Fruit fly (Drosophila melanogaster): ENCODE data around the gene Pcif1.

Pcif1 gene

DNA sequence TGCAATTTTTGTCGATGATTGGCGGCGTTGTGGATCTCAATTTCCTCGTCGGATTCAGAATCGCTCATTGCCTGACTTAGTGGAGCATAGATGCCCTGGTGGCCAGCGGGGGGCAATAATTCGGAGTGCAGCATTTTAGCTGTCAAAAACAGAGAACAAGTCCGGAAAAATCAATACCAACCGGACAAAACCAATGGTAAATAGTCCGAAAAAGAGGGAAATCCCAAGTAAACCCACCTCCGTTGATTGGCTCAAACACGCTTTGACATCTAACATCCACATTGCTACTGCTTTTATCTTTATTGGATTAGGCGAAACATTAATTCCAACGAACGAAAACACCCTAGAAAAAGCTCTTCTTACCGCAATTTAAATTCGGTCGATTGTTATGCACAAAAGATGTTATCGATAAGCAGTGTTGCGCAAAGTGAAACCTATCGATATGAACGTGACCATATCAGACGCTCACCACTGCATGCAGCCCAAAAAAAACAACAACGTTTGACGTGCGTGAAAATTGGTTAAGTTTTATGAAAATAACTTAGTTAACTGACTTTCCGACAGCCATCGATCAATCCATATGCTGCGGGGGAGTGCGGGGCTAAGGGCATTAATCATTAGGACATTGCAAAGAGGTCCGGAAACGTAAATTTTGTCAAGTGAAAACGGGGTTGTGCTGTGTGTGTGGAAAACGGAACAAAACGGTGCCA lies 29.8 kb upstream of the Pcif1 start, which contains the start of the genes CG3618 and Pka-R1:
Gene CG3618, minus strand, starts transcription at position 410 of the 710 bp plus-strand sequence.
Gene Pka-R1, plus strand, starts transcription at position 453 of the 710 bp plus-strand sequence.
- TF ChIP-seq CG12768 (GFP tag; optimal IDR thresholded peaks at IDR 0.05) (peak; percentile 11), CG5204 (GFP tag; optimal IDR thresholded peaks at IDR 0.05) (no peak), Mnt (GFP tag; optimal IDR thresholded peaks at IDR 0.05) (peak; percentile 49), Hr96 (GFP tag; optimal IDR thresholded peaks at IDR 0.05) (no peak), cnc (optimal IDR thresholded peaks at IDR 0.05) (no peak), kay (GFP tag; ENCODE audit: borderline replicate concordance) (no peak), Crg-1 (GFP tag; optimal IDR thresholded peaks at IDR 0.05) (no peak), CG14711 (tag; optimal IDR thresholded peaks at IDR 0.05) (peak; percentile 25), pad (GFP tag; optimal IDR thresholded peaks at IDR 0.05) (peak; percentile 56), CG7101 (tag; optimal IDR thresholded peaks at IDR 0.05) (peak; percentile 33), Clk (GFP tag; optimal IDR thresholded peaks at IDR 0.05) (no peak), bab1 (GFP tag; optimal IDR thresholded peaks at IDR 0.05) (peak; percentile 40), CG1620 (GFP tag; optimal IDR thresholded peaks at IDR 0.05) (no peak), CG11617 (GFP tag; optimal IDR thresholded peaks at IDR 0.05) (no peak), tj (GFP tag; optimal IDR thresholded peaks at IDR 0.05) (no peak), ovo (GFP tag; optimal IDR thresholded peaks at IDR 0.05) (no peak), CG7045 (GFP tag; optimal IDR thresholded peaks at IDR 0.05) (no peak), toe (GFP tag; optimal IDR thresholded peaks at IDR 0.05) (no peak), CG33017 (tag; optimal IDR thresholded peaks at IDR 0.05) (peak; percentile 17), cic (GFP tag; optimal IDR thresholded peaks at IDR 0.05) (peak; percentile 28)

DNA sequence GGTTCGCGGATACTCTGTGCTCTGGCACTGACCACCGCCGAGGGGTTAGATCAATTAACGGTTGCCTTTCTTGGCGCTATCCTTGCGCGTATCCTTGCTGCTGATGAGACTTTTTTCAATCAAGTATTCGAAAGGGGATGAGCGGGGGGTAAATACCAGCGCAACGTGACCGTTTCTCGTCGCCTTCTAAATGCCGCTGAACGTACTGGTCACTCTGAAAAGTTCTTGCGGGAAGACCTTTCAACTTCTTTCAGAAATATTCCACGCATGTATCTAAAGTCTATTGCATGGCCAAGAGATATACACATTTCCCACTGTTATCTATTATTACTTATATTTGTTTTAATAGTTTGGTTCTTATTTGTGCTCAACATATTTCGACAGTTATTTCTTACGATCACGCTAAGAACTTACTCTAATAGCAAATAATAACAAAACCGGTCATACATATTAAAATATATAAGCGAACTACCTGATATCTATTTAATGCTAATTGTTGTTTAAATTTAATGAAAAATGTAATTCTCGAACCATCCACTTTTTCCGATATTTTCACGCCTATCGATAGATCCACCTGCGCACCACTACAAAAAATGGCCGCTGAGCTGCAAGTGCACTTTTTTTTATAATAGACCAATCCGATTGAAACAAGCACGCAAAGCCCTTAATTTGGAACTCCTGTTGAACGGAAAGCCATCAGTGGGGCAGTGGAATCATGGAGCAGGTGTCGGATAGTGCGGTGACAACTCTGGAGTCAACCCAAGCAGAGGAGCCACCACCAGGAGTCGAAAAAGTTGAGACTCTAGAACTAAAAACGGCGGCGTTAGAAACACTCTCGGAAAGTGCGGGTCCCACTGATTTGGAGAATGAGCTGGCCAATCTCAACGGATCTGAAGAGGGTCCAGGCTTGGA lies 23.3 kb upstream of the Pcif1 start, which contains the start of the genes CG3634 and HIPP1:
Gene CG3634, minus strand, starts transcription at position 185 of the 912 bp plus-strand sequence.
Gene HIPP1, plus strand, starts transcription at position 582 of the 912 bp plus-strand sequence.
- TF ChIP-seq Hr96 (GFP tag; optimal IDR thresholded peaks at IDR 0.05): no peak
- TF ChIP-seq Crg-1 (GFP tag; optimal IDR thresholded peaks at IDR 0.05): no peak
- peak; percentile 6 for TF ChIP-seq Mnt (GFP tag; optimal IDR thresholded peaks at IDR 0.05)
- peak; percentile 16 for TF ChIP-seq CG11617 (GFP tag; optimal IDR thresholded peaks at IDR 0.05)
- TF ChIP-seq CG14711 (tag; optimal IDR thresholded peaks at IDR 0.05): peak; percentile 48
- TF ChIP-seq tj (GFP tag; optimal IDR thresholded peaks at IDR 0.05): peak; percentile 25

DNA sequence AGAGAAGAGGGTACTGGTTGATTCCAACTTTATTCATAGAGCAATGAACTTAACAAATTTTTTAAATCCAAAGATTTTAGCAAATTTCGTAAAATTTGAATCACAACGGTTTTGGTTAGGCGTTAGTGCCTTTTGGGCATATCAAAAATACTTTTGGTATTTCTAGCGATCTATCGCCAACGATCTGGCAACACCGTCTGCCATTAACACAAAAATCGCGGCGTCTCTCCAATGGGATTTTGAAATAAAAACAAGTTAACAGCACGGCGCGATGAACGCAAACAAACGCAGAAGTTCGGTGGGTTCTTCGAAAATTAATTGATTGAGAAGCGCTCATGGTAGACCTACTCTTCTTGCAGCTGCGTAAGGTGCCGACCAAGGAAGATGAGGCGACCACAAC lies 14.2 kb upstream of the Pcif1 start, which contains the start of gene Spc105R:
Gene Spc105R, plus strand, starts transcription at position 203 of the 400 bp plus-strand sequence.
- TF ChIP-seq CG14711 (tag; optimal IDR thresholded peaks at IDR 0.05): no peak
- TF ChIP-seq ovo (GFP tag; optimal IDR thresholded peaks at IDR 0.05): no peak
- TF ChIP-seq tj (GFP tag; optimal IDR thresholded peaks at IDR 0.05): peak; percentile 2
- TF ChIP-seq CG7101 (tag; optimal IDR thresholded peaks at IDR 0.05): no peak
- TF ChIP-seq bab1 (GFP tag; optimal IDR thresholded peaks at IDR 0.05): peak; percentile 23
- no peak for TF ChIP-seq CG12768 (GFP tag; optimal IDR thresholded peaks at IDR 0.05)

DNA sequence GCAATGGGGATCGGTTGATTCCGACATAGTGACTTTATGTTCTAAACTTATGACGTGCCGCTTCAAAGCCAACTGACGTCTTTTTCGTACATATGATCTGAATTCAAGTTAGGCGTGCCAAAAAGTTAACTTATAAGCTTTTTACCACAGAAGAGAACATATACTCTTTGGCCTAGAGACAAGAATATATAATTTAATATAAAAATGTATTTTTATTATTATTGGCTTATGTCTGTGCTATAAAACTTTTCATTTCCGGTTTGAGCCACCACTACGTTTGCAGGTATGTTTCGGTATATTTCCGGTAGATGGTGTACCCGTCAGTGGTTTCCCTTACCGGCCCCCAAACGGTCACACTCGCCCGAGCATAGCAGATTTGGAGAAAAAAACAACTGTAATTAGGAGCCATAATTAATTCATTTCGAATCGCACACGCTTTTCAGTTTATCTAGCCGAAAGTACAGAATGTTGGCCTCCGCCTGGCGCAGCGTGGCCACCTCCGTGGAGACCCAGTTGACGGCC lies 12.4 kb upstream of the Pcif1 start, which contains the start of the genes CG3698 and tzn:
Gene CG3698, minus strand, starts transcription at position 51 of the 522 bp plus-strand sequence.
Gene tzn, plus strand, starts transcription at position 321 of the 522 bp plus-strand sequence.
- TF ChIP-seq toe (GFP tag; optimal IDR thresholded peaks at IDR 0.05): peak; percentile 81
- TF ChIP-seq cic (GFP tag; optimal IDR thresholded peaks at IDR 0.05): peak; percentile 46
- TF ChIP-seq CG33017 (tag; optimal IDR thresholded peaks at IDR 0.05): peak; percentile 74
- peak; percentile 81 for TF ChIP-seq pad (GFP tag; optimal IDR thresholded peaks at IDR 0.05)
- TF ChIP-seq Clk (GFP tag; optimal IDR thresholded peaks at IDR 0.05): peak; percentile 48
- TF ChIP-seq CG11617 (GFP tag; optimal IDR thresholded peaks at IDR 0.05): peak; percentile 89
- TF ChIP-seq CG12768 (GFP tag; optimal IDR thresholded peaks at IDR 0.05): peak; percentile 68
- TF ChIP-seq Mnt (GFP tag; optimal IDR thresholded peaks at IDR 0.05): peak; percentile 72
- peak; percentile 87 for TF ChIP-seq CG7101 (tag; optimal IDR thresholded peaks at IDR 0.05)
- TF ChIP-seq cnc (optimal IDR thresholded peaks at IDR 0.05): no peak
- peak; percentile 67 for TF ChIP-seq tj (GFP tag; optimal IDR thresholded peaks at IDR 0.05)
- TF ChIP-seq Crg-1 (GFP tag; optimal IDR thresholded peaks at IDR 0.05): peak; percentile 91
- TF ChIP-seq CG1620 (GFP tag; optimal IDR thresholded peaks at IDR 0.05): peak; percentile 88
- peak; percentile 92 for TF ChIP-seq ovo (GFP tag; optimal IDR thresholded peaks at IDR 0.05)
- TF ChIP-seq Hr96 (GFP tag; optimal IDR thresholded peaks at IDR 0.05): peak; percentile 76
- TF ChIP-seq kay (GFP tag; ENCODE audit: borderline replicate concordance): no peak
- TF ChIP-seq CG14711 (tag; optimal IDR thresholded peaks at IDR 0.05): peak; percentile 67
- TF ChIP-seq CG5204 (GFP tag; optimal IDR thresholded peaks at IDR 0.05): no peak
- peak; percentile 85 for TF ChIP-seq CG7045 (GFP tag; optimal IDR thresholded peaks at IDR 0.05)
- TF ChIP-seq bab1 (GFP tag; optimal IDR thresholded peaks at IDR 0.05): peak; percentile 92

DNA sequence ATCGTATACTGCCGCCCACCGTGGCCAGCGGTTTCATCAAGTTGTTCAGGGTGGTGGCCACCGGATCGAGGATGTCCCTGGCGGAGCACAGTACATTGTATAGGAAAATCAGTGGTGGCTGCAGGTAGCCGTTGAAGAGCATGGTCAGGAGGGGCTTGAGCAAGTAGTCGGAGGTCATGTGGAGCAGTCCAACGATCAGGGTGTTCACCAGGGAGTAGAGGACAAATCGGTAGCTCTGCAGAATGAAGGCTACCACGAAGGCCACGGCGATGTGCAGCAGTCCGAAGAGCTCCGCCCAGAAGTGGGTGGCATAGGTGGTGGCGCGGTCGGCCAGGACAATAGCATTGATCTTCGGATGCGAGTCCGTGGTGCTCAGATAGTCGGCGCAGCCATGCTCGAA lies 11.4 kb upstream of the Pcif1 start:
- TF ChIP-seq CG33017 (tag; optimal IDR thresholded peaks at IDR 0.05) (no peak), toe (GFP tag; optimal IDR thresholded peaks at IDR 0.05) (no peak), CG7101 (tag; optimal IDR thresholded peaks at IDR 0.05) (no peak), CG5204 (GFP tag; optimal IDR thresholded peaks at IDR 0.05) (no peak), ovo (GFP tag; optimal IDR thresholded peaks at IDR 0.05) (no peak), bab1 (GFP tag; optimal IDR thresholded peaks at IDR 0.05) (no peak), tj (GFP tag; optimal IDR thresholded peaks at IDR 0.05) (no peak), CG14711 (tag; optimal IDR thresholded peaks at IDR 0.05) (no peak), Clk (GFP tag; optimal IDR thresholded peaks at IDR 0.05) (no peak)

All from whole organism, adult.